Fruit fly (Drosophila melanogaster) whole organism, embryonic: ENCODE results near the gene CG12116.

Experiments
- Atf-2 ChIP-seq: fragments of 200-800 bp; sonication (Bioruptor generic); optimal IDR thresholded peaks from 2 replicates; lab custom pipeline; 2016; ENCODE audit warnings: missing biosample characterization, missing genetic modification characterization
- BEAF-32 ChIP-seq: fragments of 200-800 bp; sonication (Bioruptor generic); optimal IDR thresholded peaks from 3 replicates; lab custom pipeline; 2017; ENCODE audit warnings: missing biosample characterization, missing genetic modification characterization, mild to moderate bottlenecking, moderate library complexity, missing genetic modification reagents
- CG10321 ChIP-seq: fragments of 200-800 bp; sonication (Bioruptor generic); IDR thresholded peaks from 2 replicates; pipeline ENCODE4 v1.3.6; 2022; ENCODE audit warnings: missing biosample characterization, missing genetic modification characterization
- CG11456 ChIP-seq: fragments of 200-800 bp; sonication (Bioruptor generic); IDR thresholded peaks from 3 replicates; pipeline ENCODE4 v1.3.6; 2022; ENCODE audit warnings: missing biosample characterization, missing genetic modification characterization
- CG11504 ChIP-seq: fragments of 200-800 bp; sonication (Bioruptor generic); optimal IDR thresholded peaks from 3 replicates; lab custom pipeline; 2019; ENCODE audit warnings: missing biosample characterization, mild to moderate bottlenecking, missing genetic modification characterization, moderate library complexity
- CG12155 ChIP-seq: fragments of 200-800 bp; sonication (Bioruptor generic); optimal IDR thresholded peaks from 3 replicates; lab custom pipeline; 2016; ENCODE audit warnings: missing biosample characterization, missing genetic modification characterization
- CG13123 ChIP-seq: fragments of 200-800 bp; sonication (Bioruptor generic); optimal IDR thresholded peaks from 2 replicates; lab custom pipeline; 2016; ENCODE audit warnings: missing biosample characterization, missing genetic modification characterization
- CG15269 ChIP-seq: fragments of 200-800 bp; sonication (Bioruptor generic); optimal IDR thresholded peaks from 2 replicates; lab custom pipeline; 2018; ENCODE audit warnings: missing biosample characterization, mild to moderate bottlenecking, missing genetic modification characterization, moderate library complexity
- CG15479 ChIP-seq: fragments of 200-800 bp; sonication (Bioruptor generic); optimal IDR thresholded peaks from 3 replicates; lab custom pipeline; 2019; ENCODE audit warnings: missing biosample characterization, mild to moderate bottlenecking, missing genetic modification characterization, moderate library complexity
- CG17385 ChIP-seq: fragments of 200-800 bp; sonication (Bioruptor generic); optimal IDR thresholded peaks from 3 replicates; lab custom pipeline; 2018; ENCODE audit warnings: missing biosample characterization, mild to moderate bottlenecking, missing genetic modification characterization
- CG1832 ChIP-seq: fragments of 200-800 bp; sonication (Bioruptor generic); optimal IDR thresholded peaks from 2 replicates; lab custom pipeline; 2017; ENCODE audit warnings: missing biosample characterization, mild to moderate bottlenecking, missing genetic modification characterization, inconsistent platforms
- CG18619 ChIP-seq: fragments of 200-800 bp; sonication (Bioruptor generic); optimal IDR thresholded peaks from 3 replicates; lab custom pipeline; 2017; ENCODE audit warnings: missing biosample characterization, mild to moderate bottlenecking, missing genetic modification characterization
- CG2202 ChIP-seq: fragments of 200-800 bp; sonication (Bioruptor generic); optimal IDR thresholded peaks from 2 replicates; lab custom pipeline; 2018; ENCODE audit warnings: missing biosample characterization, mild to moderate bottlenecking, missing genetic modification characterization
- CG4360 ChIP-seq: fragments of 200-800 bp; sonication (Bioruptor generic); IDR thresholded peaks from 2 replicates; pipeline ENCODE4 v1.3.6; 2022; ENCODE audit warnings: missing biosample characterization, missing genetic modification characterization
- CG43689 ChIP-seq: fragments of 200-800 bp; sonication (Bioruptor generic); IDR thresholded peaks from 2 replicates; pipeline ENCODE4 v1.3.6; 2022; ENCODE audit warnings: missing biosample characterization, missing genetic modification characterization
- CG6254 ChIP-seq: fragments of 200-800 bp; sonication (Bioruptor generic); optimal IDR thresholded peaks from 3 replicates; lab custom pipeline; 2017; ENCODE audit warnings: mild to moderate bottlenecking, missing biosample characterization, missing genetic modification reagents, missing genetic modification characterization
- CG6654 ChIP-seq: fragments of 200-800 bp; sonication (Bioruptor generic); optimal IDR thresholded peaks from 2 replicates; lab custom pipeline; 2017; ENCODE audit warnings: missing biosample characterization, mild to moderate bottlenecking, missing genetic modification characterization
- CG6791 ChIP-seq: fragments of 200-800 bp; sonication (Bioruptor generic); IDR thresholded peaks from 3 replicates; pipeline ENCODE4 v1.3.6; 2022; ENCODE audit warnings: missing biosample characterization, missing genetic modification characterization; ENCODE audit not compliant: partially characterized antibody
- CG7271 ChIP-seq: fragments of 200-800 bp; sonication (Bioruptor generic); optimal IDR thresholded peaks from 2 replicates; lab custom pipeline; 2018; ENCODE audit warnings: missing biosample characterization, mild to moderate bottlenecking, missing genetic modification characterization, moderate library complexity
- CG7786 ChIP-seq: fragments of 200-800 bp; sonication (Bioruptor generic); optimal IDR thresholded peaks from 2 replicates; lab custom pipeline; 2016; ENCODE audit warnings: missing biosample characterization, missing genetic modification characterization
- CG7963 ChIP-seq: fragments of 200-800 bp; sonication (Bioruptor generic); IDR thresholded peaks from 3 replicates; pipeline ENCODE4 v1.3.6; 2022; ENCODE audit warnings: missing biosample characterization, missing genetic modification characterization; ENCODE audit not compliant: partially characterized antibody
- CG8765 ChIP-seq: fragments of 200-800 bp; sonication (Bioruptor generic); IDR thresholded peaks from 2 replicates; pipeline ENCODE4 v1.3.6; 2022; ENCODE audit warnings: missing biosample characterization, missing genetic modification characterization
- CG8924 ChIP-seq: fragments of 200-800 bp; optimal IDR thresholded peaks from 3 replicates; lab custom pipeline; 2019; ENCODE audit warnings: missing biosample characterization, mild to moderate bottlenecking, missing genetic modification characterization, moderate library complexity
- CG9727 ChIP-seq: fragments of 200-800 bp; sonication (Bioruptor generic); optimal IDR thresholded peaks from 3 replicates; lab custom pipeline; 2017; ENCODE audit warnings: missing biosample characterization, mild to moderate bottlenecking, missing genetic modification characterization
- CkIIα-i1 ChIP-seq: fragments of 200-800 bp; sonication (Bioruptor generic); IDR thresholded peaks from 2 replicates; pipeline ENCODE4 v1.3.6; 2022; ENCODE audit warnings: missing biosample characterization, missing genetic modification characterization
- Ets97D ChIP-seq: fragments of 200-800 bp; sonication (Bioruptor generic); optimal IDR thresholded peaks from 3 replicates; lab custom pipeline; 2016; ENCODE audit warnings: missing biosample characterization, missing genetic modification characterization
- Gug ChIP-seq: fragments of 200-800 bp; sonication (Bioruptor generic); IDR thresholded peaks from 4 replicates; pipeline ENCODE4 v1.3.6; 2022; ENCODE audit warnings: missing biosample characterization, missing genetic modification characterization
- HmgZ ChIP-seq: fragments of 200-800 bp; sonication (Bioruptor generic); optimal IDR thresholded peaks from 2 replicates; lab custom pipeline; 2018; ENCODE audit warnings: missing biosample characterization, mild to moderate bottlenecking, missing genetic modification characterization
- Hr3 ChIP-seq: fragments of 200-800 bp; sonication (Bioruptor generic); optimal IDR thresholded peaks from 3 replicates; lab custom pipeline; 2016; ENCODE audit warnings: missing biosample characterization, missing genetic modification characterization
- NfI ChIP-seq: fragments of 200-800 bp; sonication (Bioruptor generic); optimal IDR thresholded peaks from 3 replicates; lab custom pipeline; 2018; ENCODE audit warnings: missing biosample characterization, mild to moderate bottlenecking, missing genetic modification characterization, moderate library complexity
- Opbp ChIP-seq: fragments of 200-800 bp; sonication (Bioruptor generic); IDR thresholded peaks from 3 replicates; pipeline ENCODE4 v1.3.6; 2022; ENCODE audit warnings: missing biosample characterization, missing genetic modification characterization; ENCODE audit not compliant: partially characterized antibody
- Scr ChIP-seq: fragments of 200-800 bp; sonication (Bioruptor generic); IDR thresholded peaks from 2 replicates; pipeline ENCODE4 v1.3.6; 2022; ENCODE audit warnings: missing biosample characterization, missing genetic modification characterization; ENCODE audit not compliant: partially characterized antibody
- Sox100B ChIP-seq: fragments of 200-800 bp; sonication (Bioruptor generic); optimal IDR thresholded peaks from 3 replicates; lab custom pipeline; 2018; ENCODE audit warnings: missing biosample characterization, mild to moderate bottlenecking, missing genetic modification characterization
- Sry-β ChIP-seq: fragments of 200-800 bp; sonication (Bioruptor generic); optimal IDR thresholded peaks from 2 replicates; lab custom pipeline; 2018; ENCODE audit warnings: missing biosample characterization, mild to moderate bottlenecking, missing genetic modification characterization, moderate library complexity
- Vsx1 ChIP-seq: fragments of 200-800 bp; sonication (Bioruptor generic); optimal IDR thresholded peaks from 2 replicates; lab custom pipeline; 2017; ENCODE audit warnings: missing biosample characterization, mild to moderate bottlenecking, missing genetic modification characterization, missing genetic modification reagents
- bab2 ChIP-seq: fragments of 200-800 bp; sonication (Bioruptor generic); optimal IDR thresholded peaks from 2 replicates; lab custom pipeline; 2016; ENCODE audit warnings: missing biosample characterization, missing genetic modification characterization
- btn ChIP-seq: fragments of 200-800 bp; sonication (Bioruptor generic); optimal IDR thresholded peaks from 2 replicates; lab custom pipeline; 2016; ENCODE audit warnings: missing biosample characterization, missing genetic modification characterization
- crc ChIP-seq: fragments of 200-800 bp; sonication (Bioruptor generic); optimal IDR thresholded peaks from 2 replicates; lab custom pipeline; 2016; ENCODE audit warnings: missing biosample characterization, missing genetic modification characterization
- fu2 ChIP-seq: fragments of 200-800 bp; sonication (Bioruptor generic); optimal IDR thresholded peaks from 2 replicates; lab custom pipeline; 2016; ENCODE audit warnings: missing biosample characterization, missing genetic modification characterization
- gem ChIP-seq: fragments of 200-800 bp; sonication (Bioruptor generic); optimal IDR thresholded peaks from 2 replicates; lab custom pipeline; 2019; ENCODE audit warnings: missing biosample characterization, mild to moderate bottlenecking, missing genetic modification characterization, moderate library complexity
- hbn ChIP-seq: fragments of 200-800 bp; sonication (Bioruptor generic); IDR thresholded peaks from 2 replicates; pipeline ENCODE4 v1.3.6; 2022; ENCODE audit warnings: missing biosample characterization, missing genetic modification characterization; ENCODE audit not compliant: partially characterized antibody
- hth ChIP-seq: fragments of >200 bp; optimal IDR thresholded peaks from 2 replicates; lab custom pipeline; 2017; ENCODE audit warnings: inconsistent platforms
- ind ChIP-seq: fragments of 200-800 bp; sonication (Bioruptor generic); optimal IDR thresholded peaks from 3 replicates; lab custom pipeline; 2016; ENCODE audit warnings: missing biosample characterization, missing genetic modification characterization
- lab ChIP-seq: fragments of 200-800 bp; sonication (Bioruptor generic); optimal IDR thresholded peaks from 3 replicates; lab custom pipeline; 2017; ENCODE audit warnings: missing biosample characterization, missing genetic modification characterization, mild to moderate bottlenecking, moderate library complexity, missing genetic modification reagents
- rib ChIP-seq: fragments of 200-800 bp; sonication (Bioruptor generic); IDR thresholded peaks from 2 replicates; pipeline ENCODE4 v1.3.6; 2022; ENCODE audit warnings: missing biosample characterization, missing genetic modification characterization
- sqz ChIP-seq: fragments of 200-800 bp; sonication (Bioruptor generic); optimal IDR thresholded peaks from 3 replicates; lab custom pipeline; 2018; ENCODE audit warnings: missing biosample characterization, mild to moderate bottlenecking, missing genetic modification characterization
- twi ChIP-seq: fragments of 200-800 bp; optimal IDR thresholded peaks from 2 replicates; lab custom pipeline; 2019; ENCODE audit warnings: missing biosample characterization, mild to moderate bottlenecking, missing genetic modification characterization, moderate library complexity
- unc-4 ChIP-seq: fragments of 200-800 bp; sonication (Bioruptor generic); IDR thresholded peaks from 2 replicates; pipeline ENCODE4 v1.3.6; 2022; ENCODE audit warnings: missing biosample characterization, missing genetic modification characterization; ENCODE audit not compliant: partially characterized antibody
- yki ChIP-seq: fragments of >200 bp; optimal IDR thresholded peaks from 3 replicates; lab custom pipeline; 2018
- zen2 ChIP-seq: fragments of 200-800 bp; sonication (Bioruptor generic); IDR thresholded peaks from 3 replicates; pipeline ENCODE4 v1.3.6; 2022; ENCODE audit warnings: missing biosample characterization, missing genetic modification characterization; ENCODE audit not compliant: partially characterized antibody

The CG12116 gene

dm6 chrX:8491452-8492046 is 22.7 kb upstream of the CG12116 start (continued):
- TF ChIP-seq NfI (GFP tag; lab: Kevin White, UChicago) (no peak), btn (GFP tag; lab: Kevin White, UChicago) (no peak), zen2 (no peak), CG4360 (GFP tag; lab: Robert Waterston, UW) (0 out of 2 replicates have a peak, but pooled peaks have one; percentile 12), Gug (GFP tag; lab: Robert Waterston, UW) (peak; percentile 27; the same call in 1 of the 4 replicates), sqz (peak; percentile 13), Ets97D (GFP tag; lab: Kevin White, UChicago) (no peak), bab2 (GFP tag; lab: Kevin White, UChicago) (peak; percentile 39), CG11504 (tag; lab: Kevin White, UChicago) (peak; percentile 33), hbn (GFP tag; lab: Robert Waterston, UW) (no peak), rib (GFP tag; lab: Robert Waterston, UW) (no peak), CG8924 (tag; lab: Kevin White, UChicago) (no peak), Hr3 (no peak), gem (peak; percentile 38), CG15269 (tag; lab: Kevin White, UChicago) (peak; percentile 7), CG11456 (GFP tag; lab: Robert Waterston, UW) (no peak), CG13123 (GFP tag; lab: Kevin White, UChicago) (no peak), CG1832 (no peak), Sry-β (GFP tag; lab: Kevin White, UChicago) (no peak), hth (lab: Kevin White, UChicago) (no peak), CG17385 (no peak), lab (GFP tag; lab: Kevin White, UChicago) (peak; percentile 14), CG7786 (GFP tag; lab: Kevin White, UChicago) (no peak), Scr (GFP tag; lab: Robert Waterston, UW) (no peak), HmgZ (no peak), crc (GFP tag; lab: Kevin White, UChicago) (no peak), CG7963 (GFP tag; lab: Robert Waterston, UW) (no peak), CG6254 (GFP tag; lab: Kevin White, UChicago) (no peak), Sox100B (GFP tag; lab: Kevin White, UChicago) (peak; percentile 17), CG2202 (no peak), CG12155 (GFP tag; lab: Kevin White, UChicago) (peak; percentile 5), CG6791 (no peak), CG7271 (no peak), yki (lab: Kevin White, UChicago) (no peak), unc-4 (GFP tag; lab: Robert Waterston, UW) (no peak), CG15479 (GFP tag; lab: Kevin White, UChicago) (no peak), ind (GFP tag; lab: Kevin White, UChicago) (peak; percentile 32), Vsx1 (peak; percentile 41), CG6654 (GFP tag; lab: Kevin White, UChicago) (no peak), Atf-2 (GFP tag; lab: Kevin White, UChicago) (peak; percentile 28), CkIIα-i1 (no peak), twi (tag; lab: Kevin White, UChicago) (no peak), CG8765 (GFP tag; lab: Robert Waterston, UW) (no peak), CG9727 (GFP tag; lab: Kevin White, UChicago) (no peak), CG10321 (GFP tag; lab: Robert Waterston, UW) (no peak), CG43689 (GFP tag; lab: Robert Waterston, UW) (no peak), CG18619 (GFP tag; lab: Kevin White, UChicago) (no peak), BEAF-32 (no peak), fu2 (peak; percentile 14), Opbp (GFP tag; lab: Robert Waterston, UW) (no peak)
